Fruit fly (Drosophila melanogaster): Measurements from ENCODE around the gene CG5888.

CG5888 gene

DNA sequence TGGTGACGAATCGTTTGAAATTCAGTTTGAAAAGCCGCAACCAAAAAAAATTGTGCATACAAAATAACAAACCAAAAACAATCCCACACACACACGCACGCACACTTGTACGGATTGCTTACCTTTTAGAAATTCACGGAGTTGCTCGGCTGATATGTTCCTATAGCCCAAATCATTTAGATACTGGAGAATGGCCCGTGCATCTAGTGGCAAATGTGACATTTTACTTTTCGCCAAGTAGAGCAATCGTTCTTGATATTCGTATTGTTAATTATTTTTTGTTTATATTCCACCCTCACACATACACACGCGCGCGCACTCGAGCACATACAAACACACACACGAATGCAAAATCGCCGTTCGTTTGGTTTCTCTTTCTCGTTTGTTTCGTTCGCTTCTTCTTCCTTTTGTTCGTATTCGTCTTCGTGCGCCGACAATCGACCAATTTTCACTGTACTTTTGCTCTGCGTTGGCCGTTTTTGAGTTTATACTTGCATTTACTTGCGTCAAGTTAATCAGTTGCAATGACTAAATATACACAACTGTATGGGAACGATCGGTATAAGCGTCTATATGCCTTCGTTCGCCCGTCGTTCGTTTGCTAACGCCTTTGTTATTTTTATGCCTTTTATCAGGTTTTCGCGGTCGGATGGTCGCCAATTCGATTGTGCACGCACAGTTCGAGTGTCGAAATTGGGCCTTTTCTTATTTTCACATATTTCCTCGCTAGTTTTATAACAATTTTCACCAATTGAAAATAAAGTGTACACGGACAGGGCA, 96.3 kb downstream of the CG5888 start:
- TF ChIP-seq Stat92E (GFP tag; optimal IDR thresholded peaks at IDR 0.05) (peak in 1 of 3 experiments; percentile 71), MESR4 (GFP tag; optimal IDR thresholded peaks at IDR 0.05) (peak; percentile 54), gcm2 (GFP tag; optimal IDR thresholded peaks at IDR 0.05) (no peak), CG8478 (optimal IDR thresholded peaks at IDR 0.05) (peak; percentile 5), CG17385 (GFP tag; optimal IDR thresholded peaks at IDR 0.05) (peak; percentile 92), Med (GFP tag) (peak; percentile 81), Elba2 (GFP tag; optimal IDR thresholded peaks at IDR 0.05) (peak; percentile 41), chinmo (GFP tag; IDR thresholded peaks at IDR 0.05; ENCODE audit: partially characterized antibody) (0 out of 4 replicates have a peak, but pooled peaks have one; percentile 11), Deaf1 (tag; optimal IDR thresholded peaks at IDR 0.05) (peak; percentile 89), grau (tag; optimal IDR thresholded peaks at IDR 0.05) (peak; percentile 83), CG12104 (GFP tag; optimal IDR thresholded peaks at IDR 0.05) (no peak), cg (GFP tag; optimal IDR thresholded peaks at IDR 0.05) (peak; percentile 92), ash1 (GFP tag; optimal IDR thresholded peaks at IDR 0.05) (no peak), D (optimal IDR thresholded peaks at IDR 0.05) (peak; percentile 68), D (GFP tag; optimal IDR thresholded peaks at IDR 0.05) (no peak), tx (GFP tag; optimal IDR thresholded peaks at IDR 0.05) (no peak), unc-4 (GFP tag; IDR thresholded peaks at IDR 0.05; ENCODE audit: partially characterized antibody) (no peak), CG14860 (GFP tag; IDR thresholded peaks at IDR 0.05; ENCODE audit: partially characterized antibody) (no peak), psq (GFP tag; optimal IDR thresholded peaks at IDR 0.05) (peak; percentile 78)

DNA sequence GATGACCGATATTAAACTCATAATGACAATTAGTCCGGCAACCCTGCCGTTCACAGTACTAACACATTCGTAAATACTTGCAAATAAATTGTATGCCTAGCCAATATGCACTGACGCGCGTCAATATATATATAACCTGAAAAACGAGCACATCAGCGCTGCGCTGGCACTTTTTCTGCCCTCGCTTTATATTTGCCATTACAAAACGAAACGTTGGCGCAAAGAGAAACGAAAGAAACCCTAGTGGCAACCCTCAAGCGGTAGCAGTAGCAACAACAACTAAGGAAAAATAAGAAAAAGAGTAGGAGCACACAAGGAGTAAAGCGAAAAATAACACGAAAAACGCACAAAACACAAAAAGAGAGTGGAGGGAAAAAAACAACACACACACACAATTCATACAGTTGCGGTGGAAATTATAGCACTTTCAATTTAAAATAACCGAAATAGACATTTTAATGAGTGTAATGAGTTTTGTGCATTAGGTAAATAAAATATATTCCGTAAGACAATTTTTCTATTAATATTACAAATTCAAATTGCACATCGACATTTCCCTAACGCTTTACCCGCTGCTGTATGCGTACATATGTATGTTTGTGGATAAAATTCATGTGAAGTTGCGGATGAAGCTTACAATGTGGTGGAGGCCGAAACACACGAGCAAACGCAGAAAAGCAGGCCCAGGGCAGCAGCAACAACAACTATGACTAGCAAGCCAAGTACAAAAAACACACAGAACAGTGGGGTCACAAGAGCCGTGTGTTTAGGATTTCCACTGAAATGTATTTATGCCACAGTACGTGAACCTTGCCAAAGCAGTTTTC, 97.3 kb downstream of the CG5888 start:
- TF ChIP-seq CG34224 (GFP tag; IDR thresholded peaks at IDR 0.05; ENCODE audit: partially characterized antibody) (peak; percentile 15; the same call in 2 of the 3 replicates), CG7928 (GFP tag; optimal IDR thresholded peaks at IDR 0.05) (peak; percentile 85), sob (GFP tag; IDR thresholded peaks at IDR 0.05) (peak; percentile 99), bcd (GFP tag; optimal IDR thresholded peaks at IDR 0.05) (peak; percentile 99), CG5245 (GFP tag; optimal IDR thresholded peaks at IDR 0.05) (peak; percentile 99), ro (GFP tag; IDR thresholded peaks at IDR 0.05) (peak; percentile 96), sens-2 (GFP tag; IDR thresholded peaks at IDR 0.05) (peak; percentile 99), CG1832 (GFP tag; optimal IDR thresholded peaks at IDR 0.05) (no peak), CG4820 (GFP tag; optimal IDR thresholded peaks at IDR 0.05) (peak; percentile 98), jing (GFP tag; optimal IDR thresholded peaks at IDR 0.05) (peak; percentile 97), dysf (GFP tag; IDR thresholded peaks at IDR 0.05) (peak; percentile 99), HmgD (GFP tag; optimal IDR thresholded peaks at IDR 0.05) (peak; percentile 91), Deaf1 (tag; optimal IDR thresholded peaks at IDR 0.05) (peak; percentile 90), tll (GFP tag; optimal IDR thresholded peaks at IDR 0.05) (peak in 1 of 2 experiments; percentile 66), D19B (GFP tag; optimal IDR thresholded peaks at IDR 0.05) (peak; percentile 96), CG4730 (GFP tag; IDR thresholded peaks at IDR 0.05) (peak; percentile 98), bigmax (GFP tag; optimal IDR thresholded peaks at IDR 0.05) (peak; percentile 68), Usf (GFP tag; optimal IDR thresholded peaks at IDR 0.05) (peak; percentile 96), CG1602 (GFP tag; optimal IDR thresholded peaks at IDR 0.05) (peak; percentile 99), CG12299 (tag; optimal IDR thresholded peaks at IDR 0.05) (peak; percentile 99), peb (GFP tag; IDR thresholded peaks at IDR 0.05) (peak; percentile 98), Nf-YC (tag; optimal IDR thresholded peaks at IDR 0.05) (peak; percentile 92), nmo (GFP tag; optimal IDR thresholded peaks at IDR 0.05) (peak; percentile 99), CG15696 (tag; optimal IDR thresholded peaks at IDR 0.05) (peak; percentile 97), CG17361 (GFP tag; IDR thresholded peaks at IDR 0.05) (peak; percentile 97), Hr3 (GFP tag; optimal IDR thresholded peaks at IDR 0.05) (peak; percentile 98), CG16815 (GFP tag; optimal IDR thresholded peaks at IDR 0.05) (peak; percentile 98), gcm (GFP tag; optimal IDR thresholded peaks at IDR 0.05) (peak; percentile 99), CG11398 (GFP tag; optimal IDR thresholded peaks at IDR 0.05) (peak; percentile 97)
